Fruit fly (Drosophila melanogaster): Measurements from ENCODE around the gene CG4757.

- no peak for TF ChIP-seq Hr83 (GFP tag; optimal IDR thresholded peaks at IDR 0.05; ENCODE audit: poor library complexity, severe bottlenecking)
- TF ChIP-seq h (GFP tag; optimal IDR thresholded peaks at IDR 0.05): no peak
- TF ChIP-seq CG32264 (GFP tag; optimal IDR thresholded peaks at IDR 0.05): no peak
- no peak for TF ChIP-seq rgr (GFP tag; optimal IDR thresholded peaks at IDR 0.05)
- TF ChIP-seq usp (GFP tag; optimal IDR thresholded peaks at IDR 0.05): no peak
- no peak for TF ChIP-seq sage (GFP tag; optimal IDR thresholded peaks at IDR 0.05)
- TF ChIP-seq psq (GFP tag; optimal IDR thresholded peaks at IDR 0.05): no peak
- TF ChIP-seq brk (GFP tag; optimal IDR thresholded peaks at IDR 0.05): no peak
- no peak for TF ChIP-seq sv (GFP tag; optimal IDR thresholded peaks at IDR 0.05)
- TF ChIP-seq Hr78 (GFP tag; optimal IDR thresholded peaks at IDR 0.05): no peak
- TF ChIP-seq Sp1 (GFP tag; optimal IDR thresholded peaks at IDR 0.05): no peak
Observed at dm6 chr3R:11115606-11116005, 45.4 kb upstream of the CG4757 start, which contains the start of gene SdhCL.
